Worm (Caenorhabditis elegans) whole organism, young adult: ENCODE results near the gene C42C1.8.

Source experiments
- C17E4.6 ChIP-seq: fragments of 200-800 bp; sonication (Bioruptor generic); IDR thresholded peaks from 2 replicates; pipeline ENCODE4 v1.3.6; 2022; ENCODE audit warnings: missing genetic modification reagents, missing genetic modification characterization, missing compliant biosample characterization
- egrh-3 ChIP-seq: fragments of 200-800 bp; sonication (Bioruptor generic); IDR thresholded peaks from 2 replicates; pipeline ENCODE4 v1.3.6; 2022; ENCODE audit warnings: missing genetic modification reagents, missing genetic modification characterization, missing compliant biosample characterization
- lin-35 ChIP-seq, 3 experiments: fragments of 150-350 bp in 2 of 3; sonication (generic microtip) in 1 of 3; optimal IDR thresholded peaks; 2 replicates each; lab custom pipeline; 2014 to 2018; ENCODE audit warnings: missing biosample characterization in 3 of 3, missing genetic modification characterization in 3 of 3, missing genetic modification reagents in 3 of 3
- nfya-1 ChIP-seq: sonication (generic microtip); optimal IDR thresholded peaks from 2 replicates; lab custom pipeline; 2017; ENCODE audit warnings: antibody characterized with exemption, missing compliant biosample characterization, missing genetic modification characterization, borderline replicate concordance; ENCODE audit not compliant: insufficient read depth

ce11 chrIV:12301161-12301560 lies 10.3 kb downstream of the C42C1.8 start, which contains the start of gene oac-59:
- TF ChIP-seq C17E4.6 (GFP tag; lab: Robert Waterston, UW) (no peak), lin-35 (GFP tag; optimal IDR thresholded peaks at IDR 0.05; lab: Kevin White, UChicago) (no peak), egrh-3 (GFP tag; lab: Robert Waterston, UW) (no peak), nfya-1 (tag; lab: Kevin White, UChicago) (no peak)
